Worm (Caenorhabditis elegans) whole organism, L4/young adult: ENCODE data around the gene ZK1240.9.

Experiments
- W03F9.2 ChIP-seq: fragments of 150-350 bp; optimal IDR thresholded peaks from 2 replicates; lab custom pipeline; 2014; ENCODE audit warnings: missing biosample characterization, missing genetic modification characterization
- dao-5 ChIP-seq: sonication (generic microtip); optimal IDR thresholded peaks from 2 replicates; lab custom pipeline; 2016; ENCODE audit warnings: missing genotype, missing genetic modification characterization, moderate library complexity, missing compliant biosample characterization

ce11 chrII:2328963-2329442, 11.0 kb downstream of the ZK1240.9 start, which contains the start of the genes ZK1240.8 and ZK1240.1:
- TF ChIP-seq W03F9.2 (tag; lab: Kevin White, UChicago): no peak
- TF ChIP-seq dao-5 (tag; lab: Kevin White, UChicago): no peak
